Worm (Caenorhabditis elegans): ENCODE measurements around the gene tag-314.

tag-314 gene

ce11 chrV:10428608-10429007 is at the start of gene tag-314:
Gene tag-314, minus strand, starts transcription at chrV:10428708.
- TF ChIP-seq mls-2 (tag; optimal IDR thresholded peaks at IDR 0.05): no peak
- no peak for TF ChIP-seq unc-39 (tag; optimal IDR thresholded peaks at IDR 0.05)
- no peak for TF ChIP-seq drap-1 (GFP tag; optimal IDR thresholded peaks at IDR 0.05)
- TF ChIP-seq tbx-8 (GFP tag; optimal IDR thresholded peaks at IDR 0.05): no peak
- TF ChIP-seq snpc-4 (tag; optimal IDR thresholded peaks at IDR 0.05): no peak
- no peak for TF ChIP-seq cnd-1 (tag; optimal IDR thresholded peaks at IDR 0.05)
- TF ChIP-seq nhr-28 (tag; optimal IDR thresholded peaks at IDR 0.05): no peak
- no peak for TF ChIP-seq ces-1 (GFP tag; optimal IDR thresholded peaks at IDR 0.05)
- TF ChIP-seq ceh-83 (GFP tag; optimal IDR thresholded peaks at IDR 0.05): no peak
- no peak for TF ChIP-seq ztf-11 (tag; optimal IDR thresholded peaks at IDR 0.05)
- TF ChIP-seq nhr-76 (tag; optimal IDR thresholded peaks at IDR 0.05): no peak
- no peak for TF ChIP-seq mab-5 (tag; optimal IDR thresholded peaks at IDR 0.05)
- TF ChIP-seq nhr-12 (tag; optimal IDR thresholded peaks at IDR 0.05): no peak
- TF ChIP-seq ceh-39 (tag; optimal IDR thresholded peaks at IDR 0.05): no peak
- TF ChIP-seq bed-3 (GFP tag; optimal IDR thresholded peaks at IDR 0.05): no peak
- TF ChIP-seq flh-1 (GFP tag; optimal IDR thresholded peaks at IDR 0.05): no peak
- no peak for TF ChIP-seq ham-2 (GFP tag; optimal IDR thresholded peaks at IDR 0.05)
- TF ChIP-seq lin-13 (tag; optimal IDR thresholded peaks at IDR 0.05): no peak
- TF ChIP-seq mep-1 (tag; optimal IDR thresholded peaks at IDR 0.05): no peak

ce11 chrV:10476864-10477443 is 48.4 kb upstream of the tag-314 start:
- TF ChIP-seq cnd-1 (tag; optimal IDR thresholded peaks at IDR 0.05) (no peak), lin-13 (tag; optimal IDR thresholded peaks at IDR 0.05) (no peak), hlh-1 (tag; optimal IDR thresholded peaks at IDR 0.05) (no peak), drap-1 (GFP tag; optimal IDR thresholded peaks at IDR 0.05) (no peak), unc-62 (GFP tag; optimal IDR thresholded peaks at IDR 0.05) (no peak)

ce11 chrV:10475421-10475820 is 46.9 kb upstream of the tag-314 start:
- TF ChIP-seq snpc-4 (tag; optimal IDR thresholded peaks at IDR 0.05): no peak
- TF ChIP-seq elt-1 (tag; optimal IDR thresholded peaks at IDR 0.05; ENCODE audit: borderline replicate concordance, insufficient read depth): no peak
- no peak for TF ChIP-seq ztf-11 (tag; optimal IDR thresholded peaks at IDR 0.05)
- TF ChIP-seq M03D4.4 (tag; optimal IDR thresholded peaks at IDR 0.05): no peak
- no peak for TF ChIP-seq flh-1 (GFP tag; optimal IDR thresholded peaks at IDR 0.05)
- TF ChIP-seq drap-1 (GFP tag; optimal IDR thresholded peaks at IDR 0.05): no peak
- TF ChIP-seq unc-62 (GFP tag; optimal IDR thresholded peaks at IDR 0.05): no peak
- no peak for TF ChIP-seq nhr-2 (tag; optimal IDR thresholded peaks at IDR 0.05)
- TF ChIP-seq zip-8 (tag; optimal IDR thresholded peaks at IDR 0.05): no peak
- no peak for TF ChIP-seq unc-120 (tag; optimal IDR thresholded peaks at IDR 0.05; ENCODE audit: poor library complexity, severe bottlenecking)
- TF ChIP-seq ceh-39 (tag; optimal IDR thresholded peaks at IDR 0.05): no peak
- no peak for TF ChIP-seq sem-2 (GFP tag; optimal IDR thresholded peaks at IDR 0.05)
- TF ChIP-seq cnd-1 (tag; optimal IDR thresholded peaks at IDR 0.05): no peak
- TF ChIP-seq elt-3 (tag; optimal IDR thresholded peaks at IDR 0.05): no peak
- no peak for TF ChIP-seq lsy-2 (tag; optimal IDR thresholded peaks at IDR 0.05)
- TF ChIP-seq mab-5 (tag; optimal IDR thresholded peaks at IDR 0.05): no peak
- no peak for TF ChIP-seq nhr-28 (tag; optimal IDR thresholded peaks at IDR 0.05)
- TF ChIP-seq ceh-83 (GFP tag; optimal IDR thresholded peaks at IDR 0.05): no peak
- TF ChIP-seq pha-4 (tag; optimal IDR thresholded peaks at IDR 0.05): no peak
- no peak for TF ChIP-seq sptf-1 (tag; optimal IDR thresholded peaks at IDR 0.05)

ce11 chrV:10474040-10474439 is 45.5 kb upstream of the tag-314 start:
- no peak for TF ChIP-seq M03D4.4 (tag; optimal IDR thresholded peaks at IDR 0.05)
- no peak for TF ChIP-seq ceh-83 (GFP tag; optimal IDR thresholded peaks at IDR 0.05)

- TF ChIP-seq hlh-1 (tag; optimal IDR thresholded peaks at IDR 0.05) (peak; percentile 55), lin-32 (GFP tag; optimal IDR thresholded peaks at IDR 0.05) (no peak)
Measured at ce11 chrV:10472901-10473774, 44.6 kb upstream of the tag-314 start.

Measured in whole organism, mixed stage, embryonic.